Worm (Caenorhabditis elegans): ENCODE measurements around the gene mdt-10.

DNA sequence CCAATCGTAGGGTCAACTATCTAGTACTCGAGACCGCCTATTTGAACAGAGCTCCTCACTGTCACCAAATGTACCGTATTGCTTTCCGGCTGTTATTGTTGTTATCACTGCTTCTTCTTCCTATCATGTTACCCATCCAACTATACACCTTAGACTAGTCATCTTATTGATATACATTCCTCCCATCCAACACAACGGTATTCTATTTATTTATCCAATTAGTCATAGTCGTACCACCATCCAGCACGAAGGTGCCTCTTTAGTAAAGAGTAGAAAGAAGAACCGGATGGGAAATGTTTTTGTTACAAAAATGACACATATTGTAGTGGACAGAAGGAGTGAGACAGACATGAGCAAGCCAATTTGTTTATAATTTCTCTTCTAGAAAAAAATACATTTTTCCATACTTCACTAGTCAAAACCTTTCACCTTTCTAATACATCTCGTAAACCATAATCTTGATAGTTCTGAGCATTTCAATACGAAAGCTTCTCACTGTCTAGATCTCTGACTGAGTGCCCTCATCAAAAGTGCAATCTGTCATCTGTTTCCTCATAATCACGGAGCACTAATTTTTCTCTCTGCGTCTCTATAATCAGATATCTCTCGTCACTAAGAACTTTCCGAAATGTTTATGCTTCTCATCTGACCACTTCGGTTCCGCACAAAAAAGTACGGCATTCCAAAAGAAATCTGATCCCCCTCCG is 44.5 kb downstream of the mdt-10 start:
- TF ChIP-seq ceh-30 (tag; optimal IDR thresholded peaks at IDR 0.05) (no peak), hlh-30 (tag; optimal IDR thresholded peaks at IDR 0.05; ENCODE audit: insufficient read depth) (no peak), ceh-9 (tag; optimal IDR thresholded peaks at IDR 0.05) (no peak), ama-1 (optimal IDR thresholded peaks at IDR 0.05) (no peak), pha-4 (tag; optimal IDR thresholded peaks at IDR 0.05) (no peak), che-1 (tag; optimal IDR thresholded peaks at IDR 0.05) (no peak), hlh-15 (tag; optimal IDR thresholded peaks at IDR 0.05) (no peak), ceh-48 (tag; optimal IDR thresholded peaks at IDR 0.05) (no peak), pag-3 (tag; optimal IDR thresholded peaks at IDR 0.05; ENCODE audit: borderline replicate concordance) (no peak), zip-5 (tag; optimal IDR thresholded peaks at IDR 0.05) (no peak), pha-2 (tag; optimal IDR thresholded peaks at IDR 0.05) (no peak), pat-9 (tag; optimal IDR thresholded peaks at IDR 0.05) (no peak)

Data from whole organism, late embryonic.